Fruit fly (Drosophila melanogaster) whole organism, prepupa: ENCODE measurements around the gene CG4161.
A peak's percentile ranks its signal among the peaks of the same experiment; 100 is the strongest.

ENCODE experiments used
- CG10631 ChIP-seq: fragments of 200-800 bp; sonication (Bioruptor generic); optimal IDR thresholded peaks from 2 replicates; lab custom pipeline; 2016; ENCODE audit warnings: missing biosample characterization, missing genetic modification characterization
- CG10669 ChIP-seq: fragments of 200-800 bp; sonication (Bioruptor generic); optimal IDR thresholded peaks from 3 replicates; lab custom pipeline; 2018; ENCODE audit warnings: missing biosample characterization, mild to moderate bottlenecking, missing genetic modification characterization, moderate library complexity
- CG11294 ChIP-seq: fragments of 200-800 bp; sonication (Bioruptor generic); IDR thresholded peaks from 2 replicates; pipeline ENCODE4 v1.3.6; 2022; ENCODE audit warnings: missing biosample characterization, missing genetic modification characterization
- CG11762 ChIP-seq: fragments of 200-800 bp; sonication (Bioruptor generic); optimal IDR thresholded peaks from 3 replicates; lab custom pipeline; 2016; ENCODE audit warnings: missing biosample characterization, missing genetic modification characterization; ENCODE audit not compliant: insufficient read depth
- CG11902 ChIP-seq: fragments of 200-800 bp; sonication (Bioruptor generic); optimal IDR thresholded peaks from 3 replicates; lab custom pipeline; 2016; ENCODE audit warnings: missing biosample characterization, missing genetic modification characterization
- CG15336 ChIP-seq: fragments of 200-800 bp; sonication (Bioruptor generic); IDR thresholded peaks from 2 replicates; pipeline ENCODE4 v1.3.6; 2022; ENCODE audit warnings: missing biosample characterization, missing genetic modification characterization
- CG1621 ChIP-seq: fragments of 200-800 bp; sonication (Bioruptor generic); optimal IDR thresholded peaks from 3 replicates; lab custom pipeline; 2018; ENCODE audit warnings: missing biosample characterization, mild to moderate bottlenecking, missing genetic modification characterization
- CG16779 ChIP-seq: fragments of 200-800 bp; sonication (Bioruptor generic); optimal IDR thresholded peaks from 3 replicates; lab custom pipeline; 2017; ENCODE audit warnings: missing biosample characterization, mild to moderate bottlenecking, missing genetic modification characterization
- CG3032 ChIP-seq: fragments of 200-800 bp; optimal IDR thresholded peaks from 2 replicates; lab custom pipeline; 2019; ENCODE audit warnings: missing biosample characterization, mild to moderate bottlenecking, missing genetic modification characterization, moderate library complexity
- CG31627 ChIP-seq: fragments of 200-800 bp; sonication (Bioruptor generic); optimal IDR thresholded peaks from 3 replicates; lab custom pipeline; 2016; ENCODE audit warnings: missing biosample characterization, missing genetic modification characterization
- CG32006 ChIP-seq: fragments of 200-800 bp; sonication (Bioruptor generic); optimal IDR thresholded peaks from 3 replicates; lab custom pipeline; 2017; ENCODE audit warnings: missing biosample characterization, mild to moderate bottlenecking, missing genetic modification characterization
- CG34406 ChIP-seq: fragments of 200-800 bp; sonication (Bioruptor generic); optimal IDR thresholded peaks from 3 replicates; lab custom pipeline; 2016; ENCODE audit warnings: missing biosample characterization, missing genetic modification characterization
- CG4318 ChIP-seq: fragments of 200-800 bp; sonication (Bioruptor generic); optimal IDR thresholded peaks from 3 replicates; lab custom pipeline; 2017; ENCODE audit warnings: missing biosample characterization, mild to moderate bottlenecking, missing genetic modification characterization
- CG6163 ChIP-seq: fragments of 200-800 bp; sonication (Bioruptor generic); IDR thresholded peaks from 3 replicates; pipeline ENCODE4 v1.3.6; 2022; ENCODE audit warnings: missing biosample characterization, missing genetic modification characterization
- CG6276 ChIP-seq: fragments of 200-800 bp; sonication (Bioruptor generic); optimal IDR thresholded peaks from 2 replicates; lab custom pipeline; 2017; ENCODE audit warnings: missing biosample characterization, mild to moderate bottlenecking, missing genetic modification characterization
- CG6854 ChIP-seq: fragments of 200-800 bp; sonication (Bioruptor generic); optimal IDR thresholded peaks from 2 replicates; lab custom pipeline; 2017; ENCODE audit warnings: missing biosample characterization, mild to moderate bottlenecking, missing genetic modification characterization
- CG7368 ChIP-seq: fragments of 200-800 bp; sonication (Bioruptor generic); optimal IDR thresholded peaks from 3 replicates; lab custom pipeline; 2016; ENCODE audit warnings: missing biosample characterization, missing genetic modification characterization
- CG8319 ChIP-seq: fragments of 200-800 bp; sonication (Bioruptor generic); optimal IDR thresholded peaks from 3 replicates; lab custom pipeline; 2016; ENCODE audit warnings: missing biosample characterization, missing genetic modification characterization
- CG9139 ChIP-seq: fragments of 200-800 bp; sonication (Bioruptor generic); optimal IDR thresholded peaks from 3 replicates; lab custom pipeline; 2017; ENCODE audit warnings: missing biosample characterization, mild to moderate bottlenecking, missing genetic modification characterization
- Eip75B ChIP-seq: fragments of 200-800 bp; sonication (Bioruptor generic); optimal IDR thresholded peaks from 3 replicates; lab custom pipeline; 2016; ENCODE audit warnings: missing biosample characterization, missing genetic modification characterization
- Eip78C ChIP-seq: fragments of 200-800 bp; sonication (Bioruptor generic); peaks from one replicate; lab custom pipeline; 2016; ENCODE audit warnings: missing biosample characterization, missing genetic modification characterization
- Eip93F ChIP-seq: fragments of 200-800 bp; sonication (Bioruptor generic); optimal IDR thresholded peaks from 2 replicates; lab custom pipeline; 2016; ENCODE audit warnings: missing biosample characterization, mild to moderate bottlenecking, missing genetic modification characterization
- Ets96B ChIP-seq: fragments of 200-800 bp; optimal IDR thresholded peaks from 2 replicates; lab custom pipeline; 2019; ENCODE audit warnings: missing biosample characterization, mild to moderate bottlenecking, missing genetic modification characterization, moderate library complexity
- Gug ChIP-seq: fragments of 200-800 bp; sonication (Bioruptor generic); IDR thresholded peaks from 2 replicates; pipeline ENCODE4 v1.3.6; 2022; ENCODE audit warnings: missing biosample characterization, missing genetic modification characterization
- Hr39 ChIP-seq: fragments of 200-800 bp; sonication (Bioruptor generic); optimal IDR thresholded peaks from 2 replicates; lab custom pipeline; 2016; ENCODE audit warnings: missing biosample characterization, missing genetic modification characterization
- Hr4 ChIP-seq: fragments of 200-800 bp; sonication (Bioruptor generic); optimal IDR thresholded peaks from 3 replicates; lab custom pipeline; 2016; ENCODE audit warnings: missing biosample characterization, missing genetic modification characterization
- Lpt ChIP-seq: fragments of 200-800 bp; sonication (Bioruptor generic); optimal IDR thresholded peaks from 3 replicates; lab custom pipeline; 2016; ENCODE audit warnings: missing biosample characterization, missing genetic modification characterization
- OdsH ChIP-seq: fragments of 200-800 bp; sonication (Bioruptor generic); optimal IDR thresholded peaks from 3 replicates; lab custom pipeline; 2016; ENCODE audit warnings: missing biosample characterization, missing genetic modification characterization
- Smox ChIP-seq: fragments of 200-800 bp; sonication (Bioruptor generic); optimal IDR thresholded peaks from 3 replicates; lab custom pipeline; 2016; ENCODE audit warnings: missing biosample characterization, missing genetic modification characterization
- Sox102F ChIP-seq: fragments of 200-800 bp; sonication (Bioruptor generic); optimal IDR thresholded peaks from 2 replicates; lab custom pipeline; 2016; ENCODE audit warnings: missing biosample characterization, mild to moderate bottlenecking, missing genetic modification characterization
- Sox14 ChIP-seq: fragments of 200-800 bp; sonication (Bioruptor generic); optimal IDR thresholded peaks from 3 replicates; lab custom pipeline; 2016; ENCODE audit warnings: missing biosample characterization, missing genetic modification characterization
- Sox15 ChIP-seq: fragments of 200-800 bp; sonication (Bioruptor generic); optimal IDR thresholded peaks from 3 replicates; lab custom pipeline; 2016; ENCODE audit warnings: missing biosample characterization, missing genetic modification characterization
- achi ChIP-seq: fragments of 200-800 bp; sonication (Bioruptor generic); optimal IDR thresholded peaks from 3 replicates; lab custom pipeline; 2016; ENCODE audit warnings: missing biosample characterization, missing genetic modification characterization
- cyc ChIP-seq: fragments of 200-800 bp; sonication (Bioruptor generic); optimal IDR thresholded peaks from 3 replicates; lab custom pipeline; 2016; ENCODE audit warnings: missing biosample characterization, missing genetic modification characterization
- dac ChIP-seq: fragments of 200-800 bp; sonication (Bioruptor generic); optimal IDR thresholded peaks from 2 replicates; lab custom pipeline; 2017; ENCODE audit warnings: missing biosample characterization, mild to moderate bottlenecking, missing genetic modification characterization
- dsx ChIP-seq: fragments of 200-800 bp; optimal IDR thresholded peaks from 3 replicates; lab custom pipeline; 2019; ENCODE audit warnings: missing biosample characterization, mild to moderate bottlenecking, missing genetic modification characterization, moderate library complexity; ENCODE audit not compliant: poor library complexity, severe bottlenecking
- eg ChIP-seq: fragments of 200-800 bp; sonication (Bioruptor generic); IDR thresholded peaks from 3 replicates; pipeline ENCODE4 v1.3.6; 2022; ENCODE audit warnings: missing biosample characterization, missing genetic modification characterization
- esn ChIP-seq: fragments of 200-800 bp; sonication (Bioruptor generic); optimal IDR thresholded peaks from 2 replicates; lab custom pipeline; 2016; ENCODE audit warnings: missing biosample characterization, mild to moderate bottlenecking, missing genetic modification characterization, moderate library complexity
- fd59A ChIP-seq: fragments of 200-800 bp; sonication (Bioruptor generic); optimal IDR thresholded peaks from 2 replicates; lab custom pipeline; 2017; ENCODE audit warnings: missing biosample characterization, mild to moderate bottlenecking, missing genetic modification characterization, missing genetic modification reagents
- fd85E ChIP-seq: fragments of 200-800 bp; sonication (Bioruptor generic); optimal IDR thresholded peaks from 3 replicates; lab custom pipeline; 2016; ENCODE audit warnings: missing biosample characterization, missing genetic modification characterization
- fkh ChIP-seq: fragments of 200-800 bp; sonication (Bioruptor generic); optimal IDR thresholded peaks from 3 replicates; lab custom pipeline; 2017; ENCODE audit warnings: missing biosample characterization, mild to moderate bottlenecking, missing genetic modification characterization, moderate library complexity
- lz ChIP-seq: fragments of 200-800 bp; sonication (Bioruptor generic); optimal IDR thresholded peaks from 3 replicates; lab custom pipeline; 2016; ENCODE audit warnings: missing biosample characterization, missing genetic modification characterization
- net ChIP-seq: fragments of 200-800 bp; sonication (Bioruptor generic); optimal IDR thresholded peaks from 3 replicates; lab custom pipeline; 2016; ENCODE audit warnings: missing biosample characterization, missing genetic modification characterization
- pdm3 ChIP-seq: fragments of 200-800 bp; sonication (Bioruptor generic); optimal IDR thresholded peaks from 3 replicates; lab custom pipeline; 2016; ENCODE audit warnings: missing biosample characterization, missing genetic modification characterization
- salr ChIP-seq, 2 experiments: fragments of 200-800 bp; sonication (Bioruptor generic); optimal IDR thresholded peaks; 3 replicates each; lab custom pipeline; 2016 to 2018; ENCODE audit warnings: missing biosample characterization in 2 of 2, missing genetic modification characterization in 2 of 2, mild to moderate bottlenecking in 1 of 2
- ss ChIP-seq, 2 experiments: fragments of 200-800 bp; sonication (Bioruptor generic); optimal IDR thresholded peaks; 2 replicates in 1 of 2; 3 replicates in 1 of 2; lab custom pipeline; 2017 to 2018; ENCODE audit warnings: mild to moderate bottlenecking in 2 of 2, missing biosample characterization in 2 of 2, missing genetic modification characterization in 2 of 2, moderate library complexity in 1 of 2
- svp ChIP-seq: fragments of 200-800 bp; sonication (Bioruptor generic); peaks from one replicate; lab custom pipeline; 2016; ENCODE audit warnings: missing biosample characterization, missing genetic modification characterization
- topi ChIP-seq: fragments of 200-800 bp; sonication (Bioruptor generic); optimal IDR thresholded peaks from 3 replicates; lab custom pipeline; 2016; ENCODE audit warnings: missing biosample characterization, missing genetic modification characterization
- vri ChIP-seq: fragments of 200-800 bp; sonication (Bioruptor generic); optimal IDR thresholded peaks from 3 replicates; lab custom pipeline; 2016; ENCODE audit warnings: missing biosample characterization, mild to moderate bottlenecking, missing genetic modification characterization

The CG4161 gene

DNA sequence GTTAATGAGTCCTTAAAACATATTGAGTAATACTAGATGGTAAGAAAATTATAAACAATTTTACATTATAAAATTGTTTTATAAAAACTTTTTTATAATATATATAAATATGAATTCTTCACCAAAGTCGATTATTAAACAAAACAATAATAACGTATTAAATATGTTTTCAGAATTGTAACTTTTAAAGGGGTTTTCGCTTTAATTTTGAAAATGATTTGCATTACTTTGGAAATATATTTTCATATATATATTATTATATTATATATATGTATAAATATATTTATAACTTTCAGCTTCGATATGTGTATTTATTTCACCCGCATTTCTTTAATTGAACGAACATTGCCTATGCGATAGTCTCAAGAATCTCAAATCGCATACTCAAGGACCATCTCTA is 25.0 kb downstream of the CG4161 start (continued):
- TF ChIP-seq CG6854 (GFP tag; lab: Kevin White, UChicago) (no peak), Eip78C (GFP tag; lab: Kevin White, UChicago) (peak; percentile 72), Eip93F (no peak), Eip75B (GFP tag; lab: Kevin White, UChicago) (no peak), eg (GFP tag; lab: Robert Waterston, UW) (no peak), pdm3 (GFP tag; lab: Kevin White, UChicago) (no peak), Hr4 (GFP tag; lab: Kevin White, UChicago) (no peak)

DNA sequence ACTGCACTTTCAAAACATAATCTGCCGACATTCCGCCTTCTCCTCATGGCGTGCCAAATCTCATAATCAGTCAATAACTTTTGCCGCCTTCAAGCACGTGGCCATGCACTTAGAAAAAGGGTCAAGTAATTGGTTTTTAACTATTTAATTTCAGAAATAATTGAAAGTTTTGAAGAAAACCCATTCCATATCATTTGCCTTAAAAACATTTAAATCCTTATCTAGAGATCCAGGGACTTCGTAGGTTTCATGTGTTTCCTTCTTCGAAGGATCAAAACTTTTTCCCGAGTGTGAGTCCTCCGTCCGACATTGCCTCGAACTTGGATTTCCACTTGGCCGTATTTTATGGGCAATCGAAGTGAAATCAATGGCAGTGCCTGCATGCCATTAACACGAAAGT is 25.8 kb downstream of the CG4161 start:
- peak; percentile 50 for TF ChIP-seq pdm3 (GFP tag; lab: Kevin White, UChicago)
- TF ChIP-seq Eip93F: no peak
- no peak for TF ChIP-seq CG15336 (GFP tag; lab: Robert Waterston, UW)
- TF ChIP-seq dac (GFP tag; lab: Kevin White, UChicago): no peak
- TF ChIP-seq Sox14: peak; percentile 24
- TF ChIP-seq Gug (GFP tag; lab: Robert Waterston, UW): no peak
- peak; percentile 60 for TF ChIP-seq achi (GFP tag; lab: Kevin White, UChicago)
- no peak for TF ChIP-seq Lpt
- TF ChIP-seq CG16779 (tag; lab: Kevin White, UChicago): no peak
- TF ChIP-seq CG8319 (GFP tag; lab: Kevin White, UChicago): peak; percentile 19
- TF ChIP-seq CG4318 (GFP tag; lab: Kevin White, UChicago): no peak
- TF ChIP-seq CG11294 (GFP tag; lab: Robert Waterston, UW): no peak
- no peak for TF ChIP-seq dsx (GFP tag; lab: Kevin White, UChicago)
- TF ChIP-seq Eip78C (GFP tag; lab: Kevin White, UChicago): peak; percentile 92
- TF ChIP-seq CG6163 (GFP tag; lab: Robert Waterston, UW): peak; percentile 73
- TF ChIP-seq fd59A (GFP tag; lab: Kevin White, UChicago): peak; percentile 36
- TF ChIP-seq fkh: no peak
- no peak for TF ChIP-seq fd85E
- TF ChIP-seq Sox102F (GFP tag; lab: Kevin White, UChicago): peak; percentile 67
- no peak for TF ChIP-seq CG6854 (GFP tag; lab: Kevin White, UChicago)
- TF ChIP-seq CG6276 (GFP tag; lab: Kevin White, UChicago): no peak
- TF ChIP-seq CG31627 (GFP tag; lab: Kevin White, UChicago): peak; percentile 61
- peak; percentile 60 for TF ChIP-seq OdsH (GFP tag; lab: Kevin White, UChicago)
- peak; percentile 58 for TF ChIP-seq CG3032 (tag; lab: Kevin White, UChicago)
- TF ChIP-seq Hr39 (GFP tag; lab: Kevin White, UChicago): peak; percentile 61
- TF ChIP-seq Smox (GFP tag; lab: Kevin White, UChicago): peak; percentile 42
- TF ChIP-seq CG10631 (GFP tag; lab: Kevin White, UChicago): peak; percentile 41
- peak; percentile 69 for TF ChIP-seq topi (GFP tag; lab: Kevin White, UChicago)
- TF ChIP-seq CG9139: peak; percentile 26
- TF ChIP-seq CG34406 (GFP tag; lab: Kevin White, UChicago): peak; percentile 56
- TF ChIP-seq esn: peak; percentile 73
- peak; percentile 59 for TF ChIP-seq cyc (GFP tag; lab: Kevin White, UChicago)
- peak; percentile 19 for TF ChIP-seq Sox15
- TF ChIP-seq CG1621 (tag; lab: Kevin White, UChicago): peak; percentile 30
- TF ChIP-seq Eip75B (GFP tag; lab: Kevin White, UChicago): peak; percentile 45
- TF ChIP-seq CG11902 (GFP tag; lab: Kevin White, UChicago): peak; percentile 26
- peak in 1 of 2 experiments; percentile 2 for TF ChIP-seq salr (GFP tag; optimal IDR thresholded peaks at IDR 0.05; lab: Kevin White, UChicago)
- peak; percentile 24 for TF ChIP-seq CG11762 (GFP tag; lab: Kevin White, UChicago)
- TF ChIP-seq CG10669 (GFP tag; lab: Kevin White, UChicago): peak; percentile 62
- TF ChIP-seq CG32006 (GFP tag; lab: Kevin White, UChicago): no peak
- peak; percentile 40 for TF ChIP-seq CG7368 (GFP tag; lab: Kevin White, UChicago)
- peak in 1 of 2 experiments; percentile 20 for TF ChIP-seq ss (GFP tag; optimal IDR thresholded peaks at IDR 0.05; lab: Kevin White, UChicago)
- TF ChIP-seq Ets96B (tag; lab: Kevin White, UChicago): peak; percentile 62
- TF ChIP-seq lz (GFP tag; lab: Kevin White, UChicago): peak; percentile 61
- peak; percentile 46 for TF ChIP-seq vri (GFP tag; lab: Kevin White, UChicago)
- peak; percentile 35 for TF ChIP-seq net (GFP tag; lab: Kevin White, UChicago)
- peak; percentile 85 for TF ChIP-seq svp (GFP tag; lab: Kevin White, UChicago)
